Worm (Caenorhabditis elegans) whole organism, L2 larva: ENCODE data around the gene btbd-10.

Experiments used
- C34F6.9 ChIP-seq: fragments of 150-350 bp; optimal IDR thresholded peaks from 2 replicates; lab custom pipeline; 2014; ENCODE audit warnings: missing biosample characterization, missing genetic modification characterization
- F13H6.1 ChIP-seq: sonication (generic microtip); optimal IDR thresholded peaks from 2 replicates; lab custom pipeline; 2016; ENCODE audit warnings: missing genetic modification characterization, missing compliant biosample characterization
- R02D3.7 ChIP-seq: fragments of 150-350 bp; optimal IDR thresholded peaks from 2 replicates; lab custom pipeline; 2014; ENCODE audit warnings: missing biosample characterization, missing genetic modification characterization
- Y55F3AM.14 ChIP-seq: fragments of 200-800 bp; sonication (Bioruptor generic); optimal IDR thresholded peaks from 2 replicates; lab custom pipeline; 2018; ENCODE audit warnings: mild to moderate bottlenecking, missing genetic modification characterization, missing compliant biosample characterization
- alr-1 ChIP-seq: fragments of 150-350 bp; optimal IDR thresholded peaks from 2 replicates; lab custom pipeline; 2014; ENCODE audit warnings: missing biosample characterization, missing genetic modification characterization
- aly-2 ChIP-seq: fragments of 150-350 bp; optimal IDR thresholded peaks from 2 replicates; lab custom pipeline; 2014; ENCODE audit warnings: missing biosample characterization, missing genetic modification characterization
- ama-1 ChIP-seq: fragments of 150-350 bp; optimal IDR thresholded peaks from 2 replicates; lab custom pipeline; 2018; ENCODE audit warnings: inconsistent platforms
- blmp-1 ChIP-seq: sonication (generic microtip); optimal IDR thresholded peaks from 2 replicates; lab custom pipeline; 2017; ENCODE audit warnings: missing genetic modification characterization, mild to moderate bottlenecking, missing compliant biosample characterization, antibody characterized with exemption, moderate library complexity; ENCODE audit not compliant: insufficient read depth
- ceh-16 ChIP-seq: fragments of 150-350 bp; optimal IDR thresholded peaks from 2 replicates; lab custom pipeline; 2014; ENCODE audit warnings: missing biosample characterization, missing genetic modification characterization
- ceh-82 ChIP-seq: fragments of 150-350 bp; optimal IDR thresholded peaks from 2 replicates; lab custom pipeline; 2014; ENCODE audit warnings: missing biosample characterization, missing genetic modification characterization
- crh-2 ChIP-seq: sonication (generic microtip); optimal IDR thresholded peaks from 2 replicates; lab custom pipeline; 2017; ENCODE audit warnings: missing biosample characterization, missing genetic modification characterization
- dmd-4 ChIP-seq: sonication (generic microtip); optimal IDR thresholded peaks from 2 replicates; lab custom pipeline; 2017; ENCODE audit warnings: missing biosample characterization, missing genetic modification characterization
- elt-1 ChIP-seq: fragments of 150-350 bp; optimal IDR thresholded peaks from 2 replicates; lab custom pipeline; 2014; ENCODE audit warnings: missing biosample characterization, missing genetic modification characterization
- elt-3 ChIP-seq: sonication (generic microtip); optimal IDR thresholded peaks from 2 replicates; lab custom pipeline; 2017; ENCODE audit warnings: missing biosample characterization, missing genetic modification characterization
- fos-1 ChIP-seq: fragments of 150-350 bp; optimal IDR thresholded peaks from 2 replicates; lab custom pipeline; 2014; ENCODE audit warnings: missing biosample characterization, missing genetic modification characterization
- gmeb-1 ChIP-seq: fragments of 150-350 bp; optimal IDR thresholded peaks from 2 replicates; lab custom pipeline; 2014; ENCODE audit warnings: missing biosample characterization, missing genetic modification characterization
- lin-11 ChIP-seq: fragments of 150-350 bp; sonication (generic microtip); optimal IDR thresholded peaks from 2 replicates; lab custom pipeline; 2014; ENCODE audit warnings: missing biosample characterization, missing genetic modification characterization, inconsistent platforms, mixed read lengths
- lin-13 ChIP-seq: fragments of 150-350 bp; optimal IDR thresholded peaks from 2 replicates; lab custom pipeline; 2014; ENCODE audit warnings: missing biosample characterization, missing genetic modification reagents, missing genetic modification characterization
- lin-39 ChIP-seq: fragments of 150-350 bp; optimal IDR thresholded peaks from 2 replicates; lab custom pipeline; 2014; ENCODE audit warnings: missing biosample characterization, missing genetic modification reagents, missing genetic modification characterization
- lsy-2 ChIP-seq, 2 experiments: fragments of 150-350 bp in 1 of 2; sonication (generic microtip) in 1 of 2; optimal IDR thresholded peaks; 2 replicates each; lab custom pipeline; 2014 to 2017; ENCODE audit warnings: missing biosample characterization in 2 of 2, missing genetic modification characterization in 2 of 2
- mab-5 ChIP-seq: fragments of 150-350 bp; optimal IDR thresholded peaks from 2 replicates; lab custom pipeline; 2014; ENCODE audit warnings: missing biosample characterization, missing genetic modification characterization
- mbf-1 ChIP-seq: sonication (generic microtip); optimal IDR thresholded peaks from 2 replicates; lab custom pipeline; 2017; ENCODE audit warnings: missing biosample characterization, missing genetic modification characterization
- mdl-1 ChIP-seq, 2 experiments: fragments of 150-350 bp in 1 of 2; sonication (generic microtip) in 1 of 2; optimal IDR thresholded peaks; 2 replicates each; lab custom pipeline; 2017; ENCODE audit warnings: missing biosample characterization in 2 of 2, missing genetic modification characterization in 2 of 2
- nhr-11 ChIP-seq: fragments of 150-350 bp; optimal IDR thresholded peaks from 2 replicates; lab custom pipeline; 2014; ENCODE audit warnings: missing biosample characterization, missing genetic modification characterization
- nhr-12 ChIP-seq: fragments of 150-350 bp; optimal IDR thresholded peaks from 2 replicates; lab custom pipeline; 2014; ENCODE audit warnings: missing biosample characterization, missing genetic modification characterization
- nhr-129 ChIP-seq: fragments of 150-350 bp; optimal IDR thresholded peaks from 2 replicates; lab custom pipeline; 2014; ENCODE audit warnings: missing biosample characterization, missing genetic modification characterization
- nhr-21 ChIP-seq: fragments of 150-350 bp; optimal IDR thresholded peaks from 2 replicates; lab custom pipeline; 2014; ENCODE audit warnings: missing biosample characterization, missing genetic modification characterization
- nhr-23 ChIP-seq: fragments of 150-350 bp; optimal IDR thresholded peaks from 2 replicates; lab custom pipeline; 2014; ENCODE audit warnings: missing biosample characterization, missing genetic modification reagents, missing genetic modification characterization
- nhr-237 ChIP-seq: fragments of 150-350 bp; optimal IDR thresholded peaks from 2 replicates; lab custom pipeline; 2014; ENCODE audit warnings: missing biosample characterization, missing genetic modification characterization
- nhr-25 ChIP-seq: fragments of 150-350 bp; sonication (generic microtip); optimal IDR thresholded peaks from 3 replicates; lab custom pipeline; 2014; ENCODE audit warnings: missing biosample characterization, missing genetic modification characterization
- nhr-6 ChIP-seq: fragments of 150-350 bp; optimal IDR thresholded peaks from 2 replicates; lab custom pipeline; 2014; ENCODE audit warnings: missing biosample characterization, missing genetic modification characterization
- peb-1 ChIP-seq: fragments of 150-350 bp; optimal IDR thresholded peaks from 2 replicates; lab custom pipeline; 2014; ENCODE audit warnings: missing biosample characterization, missing genetic modification characterization
- sem-4 ChIP-seq: fragments of 150-350 bp; optimal IDR thresholded peaks from 2 replicates; lab custom pipeline; 2014; ENCODE audit warnings: missing biosample characterization, missing genetic modification reagents, missing genetic modification characterization
- skn-1 ChIP-seq: sonication (generic microtip); optimal IDR thresholded peaks from 2 replicates; lab custom pipeline; 2017; ENCODE audit warnings: missing biosample characterization, missing genetic modification characterization
- sma-3 ChIP-seq: sonication (generic microtip); optimal IDR thresholded peaks from 2 replicates; lab custom pipeline; 2016; ENCODE audit warnings: missing genetic modification reagents, missing genetic modification characterization, missing compliant biosample characterization
- sma-9 ChIP-seq, 2 experiments: fragments of 150-350 bp in 1 of 2; sonication (generic microtip) in 1 of 2; optimal IDR thresholded peaks; 2 replicates each; lab custom pipeline; 2014 to 2016; ENCODE audit warnings: missing genetic modification characterization in 2 of 2, mild to moderate bottlenecking in 1 of 2, missing biosample characterization in 1 of 2, missing compliant biosample characterization in 1 of 2, missing genetic modification reagents in 1 of 2, moderate library complexity in 1 of 2
- snpc-4 ChIP-seq: fragments of 150-350 bp; optimal IDR thresholded peaks from 2 replicates; lab custom pipeline; 2014; ENCODE audit warnings: missing biosample characterization, missing genetic modification characterization
- unc-39 ChIP-seq: fragments of 150-350 bp; optimal IDR thresholded peaks from 2 replicates; lab custom pipeline; 2014; ENCODE audit warnings: missing biosample characterization, missing genetic modification characterization
- unc-55 ChIP-seq: fragments of 150-350 bp; sonication (generic microtip); optimal IDR thresholded peaks from 3 replicates; lab custom pipeline; 2014; ENCODE audit warnings: missing biosample characterization, missing genetic modification reagents, missing genetic modification characterization
- zag-1 ChIP-seq: fragments of 150-350 bp; optimal IDR thresholded peaks from 2 replicates; lab custom pipeline; 2014; ENCODE audit warnings: missing biosample characterization, missing genetic modification characterization
- ztf-1 ChIP-seq: fragments of 200-800 bp; sonication (Bioruptor generic); conservative IDR thresholded peaks from 2 replicates; pipeline ENCODE4 v1.3.6; 2022; ENCODE audit warnings: missing genetic modification characterization, missing compliant biosample characterization
- ztf-11 ChIP-seq: sonication (generic microtip); optimal IDR thresholded peaks from 2 replicates; lab custom pipeline; 2017; ENCODE audit warnings: missing biosample characterization, missing genetic modification characterization
- ztf-4 ChIP-seq: fragments of 150-350 bp; optimal IDR thresholded peaks from 2 replicates; lab custom pipeline; 2014; ENCODE audit warnings: missing biosample characterization, missing genetic modification characterization

Gene btbd-10

ce11 chrII:4955353-4955752 lies 50.5 kb downstream of the btbd-10 start, which contains the start of gene pbs-3:
Gene pbs-3 (minus strand): TSS chrII:4955427.
- TF ChIP-seq zag-1 (tag; lab: Kevin White, UChicago) (no peak), Y55F3AM.14 (GFP tag; lab: Kevin White, UChicago) (no peak), unc-39 (tag; lab: Kevin White, UChicago) (no peak), elt-3 (tag; lab: Kevin White, UChicago) (no peak), dmd-4 (tag; lab: Kevin White, UChicago) (no peak), nhr-11 (tag; lab: Kevin White, UChicago) (no peak), fos-1 (peak; percentile 37), ceh-16 (tag; lab: Kevin White, UChicago) (no peak), nhr-25 (tag; lab: Kevin White, UChicago) (peak; percentile 46), sem-4 (tag; lab: Kevin White, UChicago) (no peak), mbf-1 (tag; lab: Kevin White, UChicago) (no peak), nhr-21 (tag; lab: Kevin White, UChicago) (peak; percentile 41), sma-3 (GFP tag; lab: Kevin White, UChicago) (peak; percentile 45), ceh-82 (tag; lab: Kevin White, UChicago) (no peak), unc-55 (GFP tag; lab: Kevin White, UChicago) (peak; percentile 79), C34F6.9 (tag; lab: Kevin White, UChicago) (peak; percentile 77), mdl-1 (tag; optimal IDR thresholded peaks at IDR 0.05; lab: Kevin White, UChicago) (no peak), sma-9 (GFP tag; optimal IDR thresholded peaks at IDR 0.05; lab: Kevin White, UChicago) (peak; percentile 33), sma-9 (tag; optimal IDR thresholded peaks at IDR 0.05; lab: Kevin White, UChicago) (no peak), snpc-4 (tag; lab: Kevin White, UChicago) (peak; percentile 33), lin-11 (tag; lab: Kevin White, UChicago) (peak; percentile 28), F13H6.1 (peak; percentile 13), blmp-1 (no peak), nhr-23 (tag; lab: Kevin White, UChicago) (no peak), ztf-1 (no peak), nhr-129 (tag; lab: Kevin White, UChicago) (peak; percentile 84), R02D3.7 (tag; lab: Kevin White, UChicago) (no peak), aly-2 (tag; lab: Kevin White, UChicago) (no peak), alr-1 (tag; lab: Kevin White, UChicago) (no peak), lin-39 (tag; lab: Kevin White, UChicago) (no peak), ama-1 (lab: Kevin White, UChicago) (peak; percentile 60), lin-13 (peak; percentile 76), crh-2 (peak; percentile 73), gmeb-1 (peak; percentile 25), peb-1 (tag; lab: Kevin White, UChicago) (no peak), ztf-4 (tag; lab: Kevin White, UChicago) (no peak), mab-5 (no peak), nhr-12 (no peak), nhr-6 (no peak), nhr-237 (tag; lab: Kevin White, UChicago) (no peak), lsy-2 (tag; optimal IDR thresholded peaks at IDR 0.05; lab: Kevin White, UChicago) (peak; percentile 22 to 76), skn-1 (tag; lab: Kevin White, UChicago) (peak; percentile 89)

DNA sequence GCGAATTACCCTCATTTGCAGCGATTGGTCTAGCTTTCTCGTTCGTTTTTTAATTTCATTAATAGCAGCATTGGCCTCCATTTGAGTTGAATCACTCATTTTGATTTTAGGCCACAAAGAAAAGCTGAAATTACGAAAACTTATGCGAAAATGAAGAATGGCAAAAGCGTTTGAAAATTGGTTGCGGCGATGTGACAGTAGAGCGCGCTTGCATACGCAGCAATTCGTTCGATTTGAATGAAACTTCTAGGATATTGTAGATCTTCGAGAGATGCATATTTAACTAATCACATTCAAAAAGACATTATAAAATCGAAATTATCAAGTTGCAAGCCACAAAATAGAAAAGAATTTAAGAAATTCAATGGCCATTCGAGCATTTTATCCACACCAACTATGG lies 54.9 kb downstream of the btbd-10 start, which contains the start of gene ulp-2:
Gene ulp-2 (minus strand): TSS at position 158 of the 400 bp plus-strand sequence.
- TF ChIP-seq C34F6.9 (tag; lab: Kevin White, UChicago), result peak; percentile 46
- TF ChIP-seq sem-4 (tag; lab: Kevin White, UChicago), result no peak
- peak; percentile 39 for TF ChIP-seq unc-55 (GFP tag; lab: Kevin White, UChicago)
- peak; percentile 58 for TF ChIP-seq nhr-129 (tag; lab: Kevin White, UChicago)
- no peak for TF ChIP-seq elt-1 (tag; lab: Kevin White, UChicago)
- no peak for TF ChIP-seq ztf-11 (tag; lab: Kevin White, UChicago)
- TF ChIP-seq lsy-2 (tag; optimal IDR thresholded peaks at IDR 0.05; lab: Kevin White, UChicago), result peak in 1 of 2 experiments; percentile 26
